Fruit fly (Drosophila melanogaster): ENCODE measurements around the gene CG13616.

The CG13616 gene

DNA sequence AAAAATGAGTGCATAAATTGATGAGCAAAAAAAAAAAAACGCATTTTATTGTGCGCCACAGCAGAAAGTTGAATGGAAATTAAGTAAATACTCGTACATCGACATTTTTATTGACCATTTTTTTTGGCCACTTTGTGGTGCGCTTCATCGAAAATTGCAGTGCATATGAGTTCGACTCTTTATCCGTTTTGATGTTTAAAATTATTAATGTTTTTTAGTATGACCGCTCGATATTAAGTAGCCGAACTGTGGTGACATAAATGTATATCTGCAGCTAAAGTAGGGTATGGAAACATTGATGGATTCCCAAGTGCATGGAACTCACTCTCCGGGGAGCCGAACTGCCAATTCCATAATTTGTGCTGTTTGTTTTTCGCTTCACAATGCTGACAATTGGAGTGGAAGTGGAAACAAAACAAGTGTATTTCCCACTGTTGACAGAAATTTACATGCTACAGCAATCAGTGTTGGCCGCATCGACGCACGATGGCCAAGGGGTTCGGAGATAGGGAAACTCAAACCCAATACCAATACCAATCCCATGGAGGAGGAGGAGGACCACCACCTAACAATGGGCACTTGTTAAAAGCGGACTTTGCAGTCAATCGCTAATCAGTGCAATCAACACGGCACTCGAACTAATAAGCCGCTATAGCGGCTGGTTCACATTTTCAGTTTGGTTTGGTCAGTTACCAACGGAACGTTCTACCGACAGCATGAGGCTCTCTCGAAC lies at the start of gene CG13616:
TSS of gene CG13616 (plus strand) at position 683 of the 733 bp plus-strand sequence.
- TF ChIP-seq noc (tag; optimal IDR thresholded peaks at IDR 0.05), result no peak

DNA sequence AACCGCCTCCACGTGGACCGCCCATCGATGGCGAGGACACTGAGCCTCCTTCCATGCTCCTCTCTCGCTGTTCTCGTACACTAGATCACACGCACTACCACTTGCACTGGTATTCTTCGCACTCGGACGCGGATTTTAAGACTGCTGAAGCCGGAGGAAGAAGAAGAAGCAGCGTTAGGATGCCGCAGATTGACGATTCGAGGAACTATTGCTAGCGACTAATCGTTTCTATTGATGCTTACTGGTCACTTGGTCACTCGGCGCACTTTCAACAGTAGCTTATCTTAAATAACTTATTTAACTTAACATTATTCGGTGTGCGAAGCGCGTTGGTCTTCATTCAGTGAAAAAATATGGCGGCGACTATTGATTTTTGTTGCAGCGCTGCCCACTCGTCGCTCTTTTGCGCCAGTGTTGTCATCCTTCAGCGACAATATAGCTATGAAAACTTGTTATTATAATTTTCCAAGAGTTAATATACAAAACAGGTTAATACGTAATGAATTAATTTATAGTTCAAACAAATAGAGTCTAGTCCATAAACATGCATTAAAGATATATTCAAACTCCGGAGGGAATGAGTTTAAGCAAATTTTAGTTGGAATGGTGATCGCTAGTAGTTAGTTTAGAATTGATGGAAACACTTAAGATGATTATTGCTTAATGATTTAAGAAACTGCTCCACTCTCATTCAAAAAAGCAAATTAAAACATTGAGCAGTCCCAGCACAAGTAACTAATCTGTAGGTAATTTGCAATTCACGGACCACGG lies 44.1 kb upstream of the CG13616 start, which contains the start of the genes CG5746 and CG6454:
TSS of gene CG5746 (minus strand) at position 372 of the 771 bp plus-strand sequence.
TSS of gene CG6454 (plus strand) at position 763 of the 771 bp plus-strand sequence.
- no peak for TF ChIP-seq noc (tag; optimal IDR thresholded peaks at IDR 0.05)

DNA sequence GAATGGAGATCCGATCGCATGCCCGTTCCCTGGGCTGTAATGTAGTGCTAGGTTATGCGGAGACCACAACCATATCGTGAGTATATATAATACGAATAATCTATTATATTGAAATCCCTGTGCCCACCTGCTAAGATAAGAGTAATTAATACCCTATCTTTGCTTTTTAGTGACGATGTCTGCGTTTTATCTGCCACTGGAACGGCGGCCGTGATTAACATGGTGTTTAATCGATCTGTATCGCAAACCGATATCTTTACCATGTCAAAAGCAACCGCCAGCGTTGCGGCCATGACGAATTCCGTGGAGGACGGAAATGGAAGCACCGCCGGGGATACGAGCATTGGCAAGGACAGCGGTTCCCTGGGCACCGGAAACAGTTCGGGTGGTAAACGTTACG lies 39.2 kb upstream of the CG13616 start:
- TF ChIP-seq noc (tag; optimal IDR thresholded peaks at IDR 0.05), result no peak

DNA sequence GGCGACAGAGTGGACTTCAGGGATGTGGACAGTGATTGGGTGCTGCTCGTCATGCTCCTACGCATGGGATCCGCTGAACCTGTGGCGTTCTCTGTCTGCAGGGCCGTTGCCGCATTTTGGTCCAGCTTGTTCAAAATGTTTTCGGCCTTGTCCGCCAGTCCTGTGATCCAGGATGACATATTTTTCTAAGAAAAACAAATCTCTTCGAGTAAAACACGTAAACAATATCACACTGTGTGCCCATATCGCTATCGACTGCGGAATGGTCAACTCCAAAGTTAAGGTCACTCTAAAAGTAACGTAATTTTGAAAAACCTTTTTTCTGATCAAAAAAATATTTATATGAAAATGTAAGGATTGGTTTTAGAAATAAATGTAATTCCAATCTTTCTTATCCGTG lies 35.0 kb upstream of the CG13616 start, which contains the start of gene Golgin84:
TSS of gene Golgin84 (minus strand) at position 241 of the 400 bp plus-strand sequence.
- TF ChIP-seq noc (tag; optimal IDR thresholded peaks at IDR 0.05), result no peak

DNA sequence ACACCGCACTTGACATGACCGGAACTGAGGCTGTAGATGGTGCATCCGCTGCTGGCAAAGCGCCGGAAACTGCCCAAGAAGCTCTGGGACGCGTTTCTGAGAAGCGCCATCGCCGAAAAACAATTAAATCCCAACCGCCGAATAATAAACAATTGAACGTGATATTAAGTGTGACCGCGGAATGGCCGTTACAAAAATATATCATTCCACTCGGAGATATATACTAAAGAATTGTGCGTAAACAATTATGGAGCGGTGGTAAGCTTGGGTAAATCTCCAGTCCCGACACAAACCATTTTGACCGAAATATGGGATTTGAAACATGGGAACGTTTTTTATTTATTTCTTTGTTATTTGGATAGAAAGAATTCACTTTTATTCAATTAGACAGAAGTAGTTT lies 32.7 kb upstream of the CG13616 start, which contains the start of gene CG18528:
TSS of gene CG18528 (minus strand) at position 188 of the 400 bp plus-strand sequence.
- no peak for TF ChIP-seq noc (tag; optimal IDR thresholded peaks at IDR 0.05)

DNA sequence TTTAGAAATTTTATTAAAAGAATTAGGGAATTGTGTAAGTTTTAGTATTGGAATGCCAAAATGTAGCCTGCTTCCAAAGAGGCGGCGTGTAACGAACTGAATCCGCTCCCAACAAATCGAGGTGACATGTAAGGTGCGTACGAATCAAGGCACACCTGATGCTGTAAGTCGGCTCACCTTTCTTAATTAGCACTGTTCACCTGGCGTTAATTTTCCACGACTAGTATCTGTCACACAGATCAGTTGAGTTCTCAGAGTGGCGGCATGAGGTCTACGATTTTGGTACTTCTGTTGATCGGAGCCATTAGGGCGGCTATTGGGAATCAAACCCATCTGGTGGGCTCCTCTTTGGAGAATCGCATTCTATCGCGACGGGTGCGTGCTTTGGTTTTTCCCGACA lies 31.1 kb upstream of the CG13616 start, which contains the start of the genes CG5762 and CG33339:
TSS of gene CG5762 (minus strand) at position 101 of the 400 bp plus-strand sequence.
TSS of gene CG33339 (plus strand) at position 265 of the 400 bp plus-strand sequence.
- no peak for TF ChIP-seq noc (tag; optimal IDR thresholded peaks at IDR 0.05)

DNA sequence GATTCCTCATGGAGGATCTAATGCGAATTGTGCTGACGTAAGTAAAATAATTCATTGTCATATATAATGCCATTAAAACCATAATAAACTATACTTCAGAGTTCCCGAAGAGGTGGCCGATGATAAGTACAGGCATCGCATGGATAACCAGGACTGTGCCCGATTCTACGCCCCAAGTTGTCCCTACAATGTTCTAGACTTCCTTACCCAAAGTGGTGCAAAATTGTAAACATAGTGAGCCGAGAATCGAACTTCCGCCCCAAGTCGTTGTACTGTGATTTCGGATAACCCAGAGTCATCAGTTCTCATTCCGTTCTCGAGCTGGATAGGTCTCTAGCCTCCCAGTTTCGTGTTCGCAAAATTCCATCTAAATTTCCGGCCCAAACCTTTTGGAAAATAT lies 29.9 kb upstream of the CG13616 start, which contains the start of gene CG33340:
TSS of gene CG33340 (plus strand) at position 301 of the 400 bp plus-strand sequence.
- TF ChIP-seq noc (tag; optimal IDR thresholded peaks at IDR 0.05), result no peak

DNA sequence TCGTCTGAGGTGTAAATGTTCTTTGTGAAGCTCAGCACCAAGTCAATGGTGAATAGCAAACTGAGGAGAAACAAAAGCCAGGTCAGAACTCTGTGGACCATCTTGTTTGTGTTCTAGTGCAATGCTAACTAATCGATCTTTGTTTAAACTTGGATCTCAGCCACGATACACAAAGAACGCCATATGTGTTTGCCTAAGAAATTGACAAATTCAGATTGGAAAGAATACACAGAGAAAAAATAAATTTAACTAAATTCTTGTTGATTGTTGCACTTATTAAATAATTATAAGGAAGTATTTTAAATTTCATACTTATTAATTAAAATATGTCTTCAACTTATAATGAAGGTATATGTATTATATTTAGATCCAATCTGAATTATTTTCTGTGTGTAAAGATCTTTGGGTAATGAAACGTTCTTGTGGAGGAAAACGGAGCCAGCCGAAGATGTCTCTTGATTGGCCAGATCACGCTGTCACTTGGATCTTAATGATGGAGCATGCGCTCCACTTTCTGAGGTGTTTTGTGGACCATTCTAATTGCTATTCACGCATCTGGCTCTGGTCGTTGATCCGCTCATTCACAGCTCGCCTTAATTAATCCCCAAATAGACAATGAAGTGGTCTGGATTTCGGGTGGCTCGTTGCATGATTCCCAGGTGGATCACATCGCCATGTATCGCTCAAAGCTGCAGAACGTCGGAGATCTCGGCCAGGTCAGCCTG lies 27.6 kb upstream of the CG13616 start, which contains the start of the genes CG17784 and CG13613:
TSS of gene CG17784 (minus strand) at position 101 of the 725 bp plus-strand sequence.
TSS of gene CG13613 (plus strand) at position 675 of the 725 bp plus-strand sequence.
- no peak for TF ChIP-seq noc (tag; optimal IDR thresholded peaks at IDR 0.05)

DNA sequence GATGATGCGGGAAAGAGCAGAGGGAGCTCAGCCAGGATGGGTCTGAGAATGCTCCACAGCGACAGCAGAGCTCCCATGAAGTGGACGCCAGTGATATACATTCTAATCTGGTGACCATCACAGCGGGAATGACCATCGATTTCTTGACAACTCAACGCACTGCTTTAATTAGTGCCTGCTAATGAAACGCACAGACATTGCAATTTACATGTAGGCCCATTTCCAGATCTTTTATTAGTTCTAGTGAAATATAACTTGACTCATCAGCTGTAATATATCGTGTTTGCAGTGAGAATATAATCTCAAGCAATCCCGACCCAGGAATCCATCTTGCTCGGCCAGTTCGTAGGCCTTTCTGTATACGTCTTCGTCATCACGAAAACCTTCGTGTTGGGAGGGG lies 25.6 kb upstream of the CG13616 start, which contains the start of gene CG42811:
TSS of gene CG42811 (minus strand) at position 101 of the 400 bp plus-strand sequence.
- no peak for TF ChIP-seq noc (tag; optimal IDR thresholded peaks at IDR 0.05)

DNA sequence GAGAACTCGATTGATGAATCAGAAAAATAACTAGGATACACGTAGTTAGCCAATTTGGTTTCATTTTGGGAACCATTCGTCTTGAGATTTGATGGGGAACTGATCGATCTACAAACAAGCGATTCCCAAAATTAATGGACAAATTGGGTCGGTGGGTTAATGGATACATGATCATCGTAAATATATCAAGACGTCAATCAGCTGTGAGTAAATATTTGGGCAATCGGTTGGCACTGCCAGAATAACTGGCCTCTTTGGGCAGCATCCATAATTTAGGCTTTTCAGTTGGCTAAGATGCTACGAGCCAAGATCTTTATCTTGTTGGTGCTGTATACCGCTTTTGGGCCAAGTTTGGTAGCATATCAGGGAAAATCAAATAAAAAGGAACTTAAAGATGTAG lies 24.6 kb upstream of the CG13616 start, which contains the start of the genes CG42812 and CG33341:
TSS of gene CG42812 (minus strand) at position 101 of the 400 bp plus-strand sequence.
TSS of gene CG33341 (plus strand) at position 295 of the 400 bp plus-strand sequence.
- no peak for TF ChIP-seq noc (tag; optimal IDR thresholded peaks at IDR 0.05)

DNA sequence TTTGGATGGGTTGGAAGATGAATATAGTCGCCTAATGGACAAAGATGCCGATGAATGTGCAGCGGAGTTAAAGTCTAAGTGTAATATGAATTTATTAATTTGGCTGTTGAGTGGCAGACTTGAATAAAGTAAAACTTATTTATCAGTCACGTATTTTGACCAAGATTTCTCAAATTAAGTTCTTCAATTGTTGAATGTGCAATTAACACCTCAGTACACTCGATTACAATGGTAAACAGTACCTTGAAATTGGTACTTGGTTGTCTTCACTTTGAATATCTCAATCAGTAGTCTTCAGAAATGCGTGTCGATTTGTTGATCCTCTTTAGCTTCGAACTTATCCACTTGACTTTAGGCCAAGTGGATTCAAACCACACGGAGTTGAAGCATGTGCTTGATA lies 23.4 kb upstream of the CG13616 start, which contains the start of gene CG13614:
TSS of gene CG13614 (plus strand) at position 301 of the 400 bp plus-strand sequence.
- TF ChIP-seq noc (tag; optimal IDR thresholded peaks at IDR 0.05), result no peak

DNA sequence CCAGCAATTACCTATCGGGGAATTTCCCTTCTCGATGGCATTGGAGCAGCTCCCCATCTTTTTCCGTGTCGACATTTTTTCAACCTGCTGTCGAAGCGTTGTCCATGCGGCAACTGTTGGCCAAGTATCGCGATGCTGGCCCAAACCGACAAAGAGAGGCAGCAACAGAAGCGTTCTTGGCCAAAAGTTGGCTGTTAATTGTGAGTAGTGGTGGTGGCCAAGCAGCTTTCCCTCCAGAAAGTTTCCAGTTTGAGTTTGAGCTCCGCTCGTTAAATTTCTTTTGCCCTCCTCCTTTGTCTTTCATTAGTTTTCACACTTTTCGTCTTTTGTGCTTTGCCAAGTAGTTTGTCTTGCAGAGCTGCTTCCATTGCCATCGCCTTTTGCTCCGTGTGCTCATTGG lies 20.0 kb upstream of the CG13616 start, which contains the start of gene CG17782:
TSS of gene CG17782 (minus strand) at position 101 of the 400 bp plus-strand sequence.
- TF ChIP-seq noc (tag; optimal IDR thresholded peaks at IDR 0.05), result no peak

DNA sequence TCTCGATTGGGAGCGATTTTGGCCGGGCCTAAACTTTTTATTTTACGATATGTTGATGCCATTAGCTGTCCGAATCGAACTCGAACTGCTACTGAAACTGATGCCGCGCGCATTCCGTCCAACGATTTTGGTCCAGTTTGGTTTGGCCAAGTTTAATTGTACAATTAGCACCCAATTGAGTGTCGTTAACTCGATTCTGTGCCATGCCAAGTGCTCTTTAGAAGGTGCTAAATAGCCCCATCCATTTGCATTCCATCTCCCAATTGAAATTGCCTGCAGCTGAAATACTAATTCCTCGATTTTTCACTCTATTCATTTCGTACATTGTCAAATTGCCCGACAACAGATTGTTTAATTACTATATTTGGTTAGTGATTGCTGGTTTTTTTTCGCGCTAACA lies 17.1 kb upstream of the CG13616 start, which contains the start of gene CG17781:
TSS of gene CG17781 (minus strand) at position 101 of the 400 bp plus-strand sequence.
- TF ChIP-seq noc (tag; optimal IDR thresholded peaks at IDR 0.05), result no peak

DNA sequence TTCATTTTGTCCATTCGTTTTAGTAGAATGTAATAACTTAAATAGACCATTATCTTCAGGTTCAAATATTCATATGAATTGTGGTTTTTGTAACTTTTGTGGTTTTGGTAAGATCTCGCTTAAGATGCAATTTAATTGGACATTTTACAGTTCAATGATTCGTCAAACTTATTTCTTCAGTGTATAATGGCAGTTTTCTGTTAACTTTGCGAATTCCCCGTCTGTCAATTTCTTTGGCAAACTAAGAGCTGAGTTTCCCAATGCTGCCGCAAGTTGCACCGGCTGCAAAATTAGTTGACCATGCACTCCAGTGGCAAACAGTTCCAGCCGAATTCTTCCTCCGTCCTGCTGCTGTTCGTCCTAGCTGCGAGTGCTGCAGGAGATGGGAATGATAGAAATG lies 16.1 kb upstream of the CG13616 start, which contains the start of gene CG33342:
TSS of gene CG33342 (plus strand) at position 301 of the 400 bp plus-strand sequence.
- TF ChIP-seq noc (tag; optimal IDR thresholded peaks at IDR 0.05), result no peak

DNA sequence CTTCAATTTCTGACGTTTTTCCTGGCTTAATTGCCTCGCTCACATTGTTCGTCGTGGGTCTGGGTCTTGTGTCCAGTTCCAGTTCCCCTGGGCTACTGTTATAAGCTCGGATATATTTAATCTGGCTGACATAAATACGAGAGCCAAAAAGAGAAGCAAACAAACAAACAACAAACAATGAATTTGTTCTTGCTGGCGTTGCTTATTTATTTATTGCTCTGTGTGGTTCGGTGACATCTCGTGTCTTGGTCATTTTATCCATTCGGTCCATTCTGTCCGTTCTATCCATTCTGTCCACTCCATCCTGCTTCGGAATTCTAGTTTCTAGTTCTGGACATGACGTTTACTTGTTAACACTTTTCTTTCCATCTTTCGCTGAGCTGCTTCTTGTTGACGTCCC lies 7.7 kb upstream of the CG13616 start, which contains the start of gene CG17780:
TSS of gene CG17780 (minus strand) at position 101 of the 400 bp plus-strand sequence.
- no peak for TF ChIP-seq noc (tag; optimal IDR thresholded peaks at IDR 0.05)

All from whole organism, larva.